Worm (Caenorhabditis elegans): ENCODE results near the gene grl-4.

The grl-4 gene

DNA sequence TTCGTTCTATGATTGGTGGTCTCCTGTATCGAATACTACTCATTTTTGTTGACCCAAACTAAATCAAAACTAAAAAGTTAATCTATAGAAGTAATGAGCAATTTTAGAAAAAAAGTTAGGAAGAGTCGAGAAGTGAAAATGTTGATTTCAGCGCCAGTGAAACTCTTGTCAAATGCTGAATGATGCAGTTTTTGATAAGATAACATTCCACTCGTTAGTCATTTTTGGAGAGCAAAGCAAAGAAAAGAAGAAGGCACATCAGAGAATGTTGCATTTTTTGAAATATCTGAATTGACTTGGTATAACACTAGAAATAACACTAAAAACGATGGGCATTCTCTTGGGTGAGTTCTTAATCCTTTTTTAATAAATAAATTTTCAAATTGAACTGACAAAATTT is 18.4 kb upstream of the grl-4 start, which contains the start of gene sqst-2:
Gene sqst-2 (minus strand): TSS at position 58 of the 400 bp plus-strand sequence.
- TF ChIP-seq nhr-28 (tag; optimal IDR thresholded peaks at IDR 0.05) (no peak), sem-2 (GFP tag; optimal IDR thresholded peaks at IDR 0.05) (no peak), ceh-43 (GFP tag; optimal IDR thresholded peaks at IDR 0.05) (no peak), nhr-2 (tag; optimal IDR thresholded peaks at IDR 0.05) (no peak), mab-5 (tag; optimal IDR thresholded peaks at IDR 0.05) (no peak)

DNA sequence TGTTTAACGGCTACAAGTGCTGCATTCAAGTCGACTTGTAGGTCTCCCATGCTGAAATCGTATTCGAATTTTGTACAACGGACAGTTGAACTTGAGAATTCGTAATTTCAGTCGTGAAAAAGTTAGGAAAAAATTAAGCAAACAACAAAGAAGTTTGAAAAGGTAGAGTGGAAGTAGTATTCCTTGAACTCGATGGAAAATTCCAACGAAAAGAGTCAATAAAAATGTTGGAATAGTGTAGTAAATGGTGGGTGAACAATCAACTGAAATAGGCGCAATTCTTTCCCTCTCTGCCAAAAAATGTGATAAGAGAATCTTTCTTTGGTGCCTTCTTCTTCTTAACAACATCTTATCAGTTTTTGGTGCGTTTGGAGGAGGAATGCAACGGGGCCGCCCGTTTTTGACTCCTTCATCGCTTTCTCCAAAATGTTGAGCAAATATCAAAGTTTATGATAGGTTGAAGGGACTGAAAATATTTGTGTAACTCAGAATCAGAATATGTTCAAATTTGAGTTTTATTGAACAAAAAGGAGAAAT is 16.1 kb upstream of the grl-4 start, which contains the start of gene ifo-1:
Gene ifo-1 (minus strand): TSS at position 51 of the 537 bp plus-strand sequence.
- TF ChIP-seq flh-1 (GFP tag; optimal IDR thresholded peaks at IDR 0.05), result no peak
- no peak for TF ChIP-seq unc-62 (GFP tag; optimal IDR thresholded peaks at IDR 0.05)
- no peak for TF ChIP-seq nhr-76 (tag; optimal IDR thresholded peaks at IDR 0.05)
- no peak for TF ChIP-seq mep-1 (tag; optimal IDR thresholded peaks at IDR 0.05)
- TF ChIP-seq ztf-11 (tag; optimal IDR thresholded peaks at IDR 0.05), result no peak
- no peak for TF ChIP-seq ceh-39 (tag; optimal IDR thresholded peaks at IDR 0.05)
- no peak for TF ChIP-seq mls-2 (tag; optimal IDR thresholded peaks at IDR 0.05)
- no peak for TF ChIP-seq blmp-1 (tag; optimal IDR thresholded peaks at IDR 0.05)
- no peak for TF ChIP-seq lin-13 (tag; optimal IDR thresholded peaks at IDR 0.05)
- TF ChIP-seq M03D4.4 (tag; optimal IDR thresholded peaks at IDR 0.05), result no peak
- no peak for TF ChIP-seq drap-1 (GFP tag; optimal IDR thresholded peaks at IDR 0.05)
- no peak for TF ChIP-seq ceh-83 (GFP tag; optimal IDR thresholded peaks at IDR 0.05)
- no peak for TF ChIP-seq unc-120 (tag; optimal IDR thresholded peaks at IDR 0.05; ENCODE audit: poor library complexity, severe bottlenecking)
- TF ChIP-seq lin-32 (GFP tag; optimal IDR thresholded peaks at IDR 0.05), result no peak
- TF ChIP-seq sptf-1 (tag; optimal IDR thresholded peaks at IDR 0.05), result no peak
- TF ChIP-seq cnd-1 (tag; optimal IDR thresholded peaks at IDR 0.05), result no peak
- TF ChIP-seq mab-5 (tag; optimal IDR thresholded peaks at IDR 0.05), result no peak
- no peak for TF ChIP-seq snpc-4 (tag; optimal IDR thresholded peaks at IDR 0.05)
- TF ChIP-seq ham-2 (GFP tag; optimal IDR thresholded peaks at IDR 0.05), result no peak

DNA sequence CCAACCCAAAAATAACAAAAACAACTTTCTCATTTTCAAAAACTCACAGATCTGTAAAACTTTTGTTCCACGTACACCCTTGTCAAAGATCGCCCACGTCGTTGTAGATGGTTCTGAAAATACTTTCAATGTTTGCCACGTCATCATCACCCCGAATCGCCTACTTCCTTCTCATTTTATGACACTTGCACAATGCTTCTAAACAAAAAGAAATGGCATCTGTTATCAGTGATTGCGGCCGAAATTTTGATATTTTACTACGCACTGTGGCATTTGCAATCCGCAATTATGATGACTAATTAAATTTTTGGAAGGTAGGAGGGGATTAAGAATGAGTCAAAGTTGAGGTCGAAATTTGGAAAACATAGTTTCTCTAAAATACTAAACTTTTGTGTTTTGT is 15.1 kb upstream of the grl-4 start:
- TF ChIP-seq M03D4.4 (tag; optimal IDR thresholded peaks at IDR 0.05), result no peak
- no peak for TF ChIP-seq tbx-8 (GFP tag; optimal IDR thresholded peaks at IDR 0.05)
- TF ChIP-seq nhr-76 (tag; optimal IDR thresholded peaks at IDR 0.05), result no peak
- TF ChIP-seq elt-1 (tag; optimal IDR thresholded peaks at IDR 0.05; ENCODE audit: borderline replicate concordance, insufficient read depth), result no peak
- no peak for TF ChIP-seq nhr-28 (tag; optimal IDR thresholded peaks at IDR 0.05)
- no peak for TF ChIP-seq unc-120 (tag; optimal IDR thresholded peaks at IDR 0.05; ENCODE audit: poor library complexity, severe bottlenecking)
- TF ChIP-seq cnd-1 (tag; optimal IDR thresholded peaks at IDR 0.05), result no peak
- TF ChIP-seq nhr-237 (tag; optimal IDR thresholded peaks at IDR 0.05), result no peak
- no peak for TF ChIP-seq pha-4 (tag; optimal IDR thresholded peaks at IDR 0.05)
- TF ChIP-seq unc-39 (tag; optimal IDR thresholded peaks at IDR 0.05), result no peak
- no peak for TF ChIP-seq lin-32 (GFP tag; optimal IDR thresholded peaks at IDR 0.05)
- no peak for TF ChIP-seq nhr-12 (tag; optimal IDR thresholded peaks at IDR 0.05)
- no peak for TF ChIP-seq blmp-1 (tag; optimal IDR thresholded peaks at IDR 0.05)
- no peak for TF ChIP-seq lin-13 (tag; optimal IDR thresholded peaks at IDR 0.05)
- no peak for TF ChIP-seq ceh-43 (GFP tag; optimal IDR thresholded peaks at IDR 0.05)
- no peak for TF ChIP-seq lsy-2 (tag; optimal IDR thresholded peaks at IDR 0.05)
- TF ChIP-seq hlh-1 (tag; optimal IDR thresholded peaks at IDR 0.05), result no peak
- no peak for TF ChIP-seq ceh-39 (tag; optimal IDR thresholded peaks at IDR 0.05)

DNA sequence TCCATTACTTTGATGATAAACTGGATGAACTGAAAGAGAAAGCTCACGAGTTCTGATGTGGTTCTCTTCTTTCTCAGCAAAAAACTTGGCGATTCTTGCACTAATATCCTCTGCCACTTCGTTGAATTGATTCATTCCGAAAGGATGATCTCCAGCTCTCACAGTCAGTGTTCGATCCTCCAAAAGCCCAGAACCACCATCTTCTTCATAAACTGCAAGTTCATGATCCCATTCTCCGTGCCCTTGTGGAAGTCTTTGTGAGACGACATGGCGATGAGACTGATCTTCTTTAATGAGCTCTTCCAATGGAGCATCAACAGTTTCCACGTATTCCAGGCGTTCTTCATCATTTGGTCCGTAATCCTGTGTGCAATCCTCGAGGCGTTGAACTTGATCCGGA is 14.4 kb upstream of the grl-4 start:
- no peak for TF ChIP-seq pha-4 (tag; optimal IDR thresholded peaks at IDR 0.05)
- no peak for TF ChIP-seq nhr-237 (tag; optimal IDR thresholded peaks at IDR 0.05)
- TF ChIP-seq mab-5 (tag; optimal IDR thresholded peaks at IDR 0.05), result no peak

DNA sequence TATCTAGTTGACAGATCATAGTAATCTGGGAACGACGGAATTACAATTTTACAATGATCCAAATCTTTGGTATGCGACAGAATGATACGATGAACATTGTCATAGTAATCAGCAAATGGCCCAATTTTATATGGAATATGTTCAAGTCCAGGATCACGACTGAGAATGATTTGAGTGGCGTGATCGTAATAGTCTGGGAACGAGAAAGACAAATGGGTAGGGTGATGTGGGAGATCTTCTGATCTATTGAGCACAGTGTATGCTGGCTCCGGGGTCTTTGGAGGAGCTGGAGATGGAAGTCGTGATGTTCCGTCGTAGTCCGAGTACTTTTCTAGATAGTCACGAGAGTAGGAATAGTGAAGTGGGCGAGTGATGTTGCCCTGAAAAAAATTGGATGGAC is 13.3 kb upstream of the grl-4 start:
- no peak for TF ChIP-seq nhr-12 (tag; optimal IDR thresholded peaks at IDR 0.05)
- no peak for TF ChIP-seq unc-39 (tag; optimal IDR thresholded peaks at IDR 0.05)
- TF ChIP-seq lin-13 (tag; optimal IDR thresholded peaks at IDR 0.05), result no peak
- no peak for TF ChIP-seq ham-2 (GFP tag; optimal IDR thresholded peaks at IDR 0.05)
- no peak for TF ChIP-seq unc-62 (GFP tag; optimal IDR thresholded peaks at IDR 0.05)
- TF ChIP-seq zip-8 (tag; optimal IDR thresholded peaks at IDR 0.05), result no peak
- no peak for TF ChIP-seq sem-2 (GFP tag; optimal IDR thresholded peaks at IDR 0.05)
- TF ChIP-seq bed-3 (GFP tag; optimal IDR thresholded peaks at IDR 0.05), result no peak
- no peak for TF ChIP-seq ceh-39 (tag; optimal IDR thresholded peaks at IDR 0.05)
- no peak for TF ChIP-seq elt-1 (tag; optimal IDR thresholded peaks at IDR 0.05; ENCODE audit: borderline replicate concordance, insufficient read depth)
- no peak for TF ChIP-seq ztf-11 (tag; optimal IDR thresholded peaks at IDR 0.05)
- no peak for TF ChIP-seq elt-3 (tag; optimal IDR thresholded peaks at IDR 0.05)
- no peak for TF ChIP-seq sptf-1 (tag; optimal IDR thresholded peaks at IDR 0.05)

All from whole organism, mixed stage, embryonic.